Fruit fly (Drosophila melanogaster) whole organism, pupa: Measurements from ENCODE around the gene peng.

Experiments
- CG10348 ChIP-seq: fragments of 200-800 bp; sonication (Bioruptor generic); IDR thresholded peaks from 2 replicates; pipeline ENCODE4 v1.3.6; 2022; ENCODE audit warnings: missing biosample characterization, missing genetic modification characterization
- CG12605 ChIP-seq: fragments of 200-800 bp; sonication (Bioruptor generic); IDR thresholded peaks from 2 replicates; pipeline ENCODE4 v1.3.6; 2022; ENCODE audit warnings: missing biosample characterization, missing genetic modification characterization
- CG13204 ChIP-seq: fragments of 200-800 bp; sonication (Bioruptor generic); optimal IDR thresholded peaks from 2 replicates; lab custom pipeline; 2018; ENCODE audit warnings: missing biosample characterization, mild to moderate bottlenecking, missing genetic modification characterization, moderate library complexity
- CG14655 ChIP-seq: fragments of 200-800 bp; sonication (Bioruptor generic); optimal IDR thresholded peaks from 3 replicates; lab custom pipeline; 2017; ENCODE audit warnings: mild to moderate bottlenecking, missing biosample characterization, missing genetic modification reagents, missing genetic modification characterization
- CG15710 ChIP-seq: fragments of 200-800 bp; sonication (Bioruptor generic); optimal IDR thresholded peaks from 2 replicates; lab custom pipeline; 2018; ENCODE audit warnings: missing biosample characterization, mild to moderate bottlenecking, missing genetic modification characterization, moderate library complexity
- CG17806 ChIP-seq: fragments of 200-800 bp; sonication (Bioruptor generic); optimal IDR thresholded peaks from 2 replicates; lab custom pipeline; 2018; ENCODE audit warnings: missing biosample characterization, mild to moderate bottlenecking, missing genetic modification characterization, moderate library complexity
- CG32121 ChIP-seq: fragments of 200-800 bp; sonication (Bioruptor generic); IDR thresholded peaks from 2 replicates; pipeline ENCODE4 v1.3.6; 2022; ENCODE audit warnings: missing biosample characterization, missing genetic modification characterization
- CG34367 ChIP-seq: fragments of 200-800 bp; sonication (Bioruptor generic); optimal IDR thresholded peaks from 2 replicates; lab custom pipeline; 2018; ENCODE audit warnings: missing biosample characterization, mild to moderate bottlenecking, missing genetic modification characterization
- CG4496 ChIP-seq: fragments of 200-800 bp; sonication (Bioruptor generic); IDR thresholded peaks from 3 replicates; pipeline ENCODE4 v1.3.6; 2022; ENCODE audit warnings: missing biosample characterization, missing genetic modification characterization
- CG8159 ChIP-seq: fragments of 200-800 bp; sonication (Bioruptor generic); optimal IDR thresholded peaks from 3 replicates; lab custom pipeline; 2018; ENCODE audit warnings: missing biosample characterization, mild to moderate bottlenecking, missing genetic modification characterization, moderate library complexity
- CG8301 ChIP-seq: fragments of 200-800 bp; sonication (Bioruptor generic); optimal IDR thresholded peaks from 2 replicates; lab custom pipeline; 2018; ENCODE audit warnings: missing biosample characterization, mild to moderate bottlenecking, missing genetic modification characterization
- CG9948 ChIP-seq: fragments of 200-800 bp; sonication (Bioruptor generic); optimal IDR thresholded peaks from 2 replicates; lab custom pipeline; 2018; ENCODE audit warnings: missing biosample characterization, mild to moderate bottlenecking, missing genetic modification characterization, moderate library complexity
- D1 ChIP-seq: fragments of 200-800 bp; sonication (Bioruptor generic); optimal IDR thresholded peaks from 2 replicates; lab custom pipeline; 2018; ENCODE audit warnings: missing biosample characterization, mild to moderate bottlenecking, missing genetic modification characterization, moderate library complexity
- EcR ChIP-seq: fragments of 200-800 bp; sonication (Bioruptor generic); optimal IDR thresholded peaks from 3 replicates; lab custom pipeline; 2019; ENCODE audit warnings: missing biosample characterization, missing genetic modification characterization, mild to moderate bottlenecking, moderate library complexity, missing genetic modification reagents
- Ets98B ChIP-seq: fragments of 200-800 bp; sonication (Bioruptor generic); IDR thresholded peaks from 2 replicates; pipeline ENCODE4 v1.3.6; 2022; ENCODE audit warnings: missing biosample characterization, missing genetic modification characterization
- Pif1A ChIP-seq: fragments of 200-800 bp; sonication (Bioruptor generic); optimal IDR thresholded peaks from 3 replicates; lab custom pipeline; 2016; ENCODE audit warnings: missing biosample characterization, missing genetic modification characterization
- Pif1B ChIP-seq: fragments of 200-800 bp; sonication (Bioruptor generic); optimal IDR thresholded peaks from 3 replicates; lab custom pipeline; 2016; ENCODE audit warnings: missing biosample characterization, missing genetic modification characterization
- Snoo ChIP-seq: fragments of 200-800 bp; sonication (Bioruptor generic); optimal IDR thresholded peaks from 3 replicates; lab custom pipeline; 2017; ENCODE audit warnings: missing biosample characterization, mild to moderate bottlenecking, missing genetic modification characterization, inconsistent platforms
- fd96Ca ChIP-seq: fragments of 200-800 bp; sonication (Bioruptor generic); IDR thresholded peaks from 3 replicates; pipeline ENCODE4 v1.3.6; 2022; ENCODE audit warnings: missing biosample characterization, missing genetic modification characterization
- gl ChIP-seq: fragments of 200-800 bp; sonication (Bioruptor generic); optimal IDR thresholded peaks from 2 replicates; lab custom pipeline; 2018; ENCODE audit warnings: missing biosample characterization, mild to moderate bottlenecking, missing genetic modification characterization
- rn ChIP-seq: fragments of 200-800 bp; sonication (Bioruptor generic); IDR thresholded peaks from 2 replicates; pipeline ENCODE4 v1.3.6; 2022; ENCODE audit warnings: missing biosample characterization, missing genetic modification characterization

peng gene

DNA sequence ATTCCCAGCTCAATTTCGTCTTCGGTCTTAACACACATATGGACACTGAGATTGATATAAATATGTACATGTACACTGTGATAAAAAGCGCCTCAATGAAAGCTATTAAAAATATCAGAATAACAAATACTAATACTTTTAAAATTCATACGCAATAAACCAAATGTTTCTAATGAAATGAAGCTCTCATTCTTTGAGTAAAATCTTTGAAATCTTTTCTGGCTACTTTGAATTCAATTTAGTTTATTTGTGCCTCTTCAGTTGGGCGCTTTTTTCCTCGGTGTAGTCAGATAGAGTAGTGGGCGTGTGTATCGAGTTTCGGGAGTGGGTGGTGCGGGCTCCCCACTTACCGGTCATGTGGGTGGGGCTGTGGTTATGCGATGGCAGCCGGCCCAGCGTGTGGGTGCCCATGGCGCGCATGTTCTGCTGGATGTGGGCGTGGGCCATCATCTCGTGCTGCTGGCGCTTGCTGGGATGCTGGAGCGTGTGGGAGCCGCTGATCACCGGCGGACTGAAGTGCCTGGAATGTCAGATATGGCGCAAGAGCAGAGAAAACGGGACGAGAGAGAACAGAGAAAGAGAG lies 15.0 kb downstream of the peng start:
- no peak for TF ChIP-seq D1 (tag; lab: Kevin White, UChicago)
- TF ChIP-seq Pif1B = no peak
- no peak for TF ChIP-seq Snoo
- no peak for TF ChIP-seq CG9948
- no peak for TF ChIP-seq fd96Ca
- TF ChIP-seq CG12605 (GFP tag; lab: Robert Waterston, UW) = no peak
- no peak for TF ChIP-seq CG8301 (tag; lab: Kevin White, UChicago)
- no peak for TF ChIP-seq CG32121 (GFP tag; lab: Robert Waterston, UW)
- no peak for TF ChIP-seq Ets98B
- TF ChIP-seq CG8159 = no peak
- TF ChIP-seq Pif1A (GFP tag; lab: Kevin White, UChicago) = no peak
- no peak for TF ChIP-seq CG10348 (GFP tag; lab: Robert Waterston, UW)
- TF ChIP-seq CG14655 (GFP tag; lab: Kevin White, UChicago) = no peak
- TF ChIP-seq rn = no peak
- no peak for TF ChIP-seq CG4496 (GFP tag; lab: Robert Waterston, UW)
- no peak for TF ChIP-seq CG13204 (GFP tag; lab: Kevin White, UChicago)
- no peak for TF ChIP-seq CG34367 (tag; lab: Kevin White, UChicago)
- TF ChIP-seq CG17806 (tag; lab: Kevin White, UChicago) = no peak
- TF ChIP-seq EcR (GFP tag; lab: Kevin White, UChicago) = no peak
- no peak for TF ChIP-seq CG15710 (tag; lab: Kevin White, UChicago)

DNA sequence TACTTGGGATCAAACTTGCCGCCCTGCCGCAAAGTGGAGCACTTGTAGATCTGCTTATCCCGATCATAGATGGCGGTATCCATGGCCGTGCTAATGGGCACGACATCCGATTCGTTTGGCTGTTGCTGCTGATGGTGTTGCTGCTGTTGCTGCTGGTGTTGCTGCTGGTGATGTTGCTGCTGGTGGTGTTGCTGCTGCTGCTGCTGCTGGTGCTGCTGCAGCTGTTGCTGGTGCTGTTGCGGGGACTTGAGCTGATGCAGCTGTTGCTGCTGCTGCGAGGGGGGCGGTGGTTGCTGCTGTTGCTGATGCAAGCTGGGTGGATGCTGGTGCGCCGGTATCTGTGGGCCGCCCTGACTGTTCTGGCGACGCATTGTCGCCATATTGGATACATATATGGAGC lies 16.5 kb downstream of the peng start:
- TF ChIP-seq rn (no peak), CG8301 (tag; lab: Kevin White, UChicago) (no peak), CG4496 (GFP tag; lab: Robert Waterston, UW) (no peak), fd96Ca (no peak), CG17806 (tag; lab: Kevin White, UChicago) (no peak), CG15710 (tag; lab: Kevin White, UChicago) (no peak), CG13204 (GFP tag; lab: Kevin White, UChicago) (no peak), CG9948 (no peak), CG8159 (no peak), gl (tag; lab: Kevin White, UChicago) (no peak), CG32121 (GFP tag; lab: Robert Waterston, UW) (no peak), CG12605 (GFP tag; lab: Robert Waterston, UW) (no peak)

DNA sequence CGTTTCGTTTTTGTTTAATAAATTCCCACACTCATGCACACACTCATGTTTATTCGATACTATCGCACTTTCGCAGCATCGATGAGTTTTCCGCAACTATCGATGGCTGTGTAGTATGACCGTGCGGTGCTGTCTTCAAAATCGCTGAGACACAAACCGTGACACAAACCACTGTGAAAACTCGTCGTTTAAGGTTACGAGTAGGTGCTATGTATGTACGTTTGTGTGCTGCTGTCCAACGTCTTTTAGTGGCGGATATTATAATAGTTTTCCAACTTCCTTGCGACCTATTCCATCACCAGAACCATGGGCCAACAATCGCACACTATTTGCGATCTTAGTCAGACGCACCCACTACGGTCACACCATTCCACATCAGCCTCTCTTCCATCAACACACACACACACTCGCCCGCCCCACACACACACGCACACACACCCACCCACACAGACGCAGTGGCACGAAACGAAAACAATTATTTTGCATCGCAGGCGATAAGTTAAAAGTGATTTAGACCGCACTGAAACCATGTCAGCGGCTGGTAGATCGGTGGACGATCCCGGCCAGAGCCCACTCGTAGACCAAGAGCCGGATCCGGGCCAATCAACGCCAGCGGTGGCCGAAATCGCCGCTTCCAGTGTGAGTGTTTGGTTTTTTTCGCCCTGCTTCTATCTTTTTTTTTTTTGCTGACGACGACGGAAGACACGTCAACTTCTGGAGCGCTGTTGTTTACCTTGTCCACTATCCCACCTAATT lies 25.5 kb downstream of the peng start, which contains the start of the genes Dd and CG1486:
Gene Dd (minus strand): TSS at position 77 of the 756 bp plus-strand sequence.
Gene CG1486 (plus strand): TSS at position 114 of the 756 bp plus-strand sequence.
- peak; percentile 13 for TF ChIP-seq CG34367 (tag; lab: Kevin White, UChicago)
- no peak for TF ChIP-seq Pif1B

DNA sequence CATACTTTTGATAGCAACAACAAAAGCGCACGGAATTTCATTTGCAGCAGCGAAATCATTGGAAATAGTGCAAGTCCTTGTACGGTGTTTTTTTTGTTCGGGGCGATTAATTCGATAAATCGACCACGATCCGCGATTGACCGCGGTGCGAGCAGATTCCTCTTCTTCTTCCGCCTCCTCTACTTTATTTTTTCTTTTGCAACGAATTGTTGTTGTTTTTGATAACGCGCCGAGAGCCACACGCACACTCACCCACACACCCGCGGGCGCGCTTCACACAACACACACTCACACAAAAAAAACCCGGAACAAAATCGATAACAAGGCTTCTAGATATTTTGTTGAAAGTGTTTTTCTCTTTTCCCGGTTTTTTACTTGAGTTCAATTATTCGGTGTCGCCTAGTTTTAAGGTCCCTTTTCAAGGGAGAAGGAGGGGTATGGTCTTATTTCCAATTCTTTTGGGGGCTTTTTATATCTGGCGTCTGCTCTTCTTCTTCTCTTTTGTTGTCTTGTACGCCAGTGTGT lies 26.4 kb downstream of the peng start:
- TF ChIP-seq gl (tag; lab: Kevin White, UChicago) (peak; percentile 33), D1 (tag; lab: Kevin White, UChicago) (no peak), CG10348 (GFP tag; lab: Robert Waterston, UW) (no peak), CG4496 (GFP tag; lab: Robert Waterston, UW) (peak; percentile 61; the same call in 2 of the 3 replicates), Ets98B (0 out of 2 replicates have a peak, but pooled peaks have one; percentile 6), Pif1B (no peak), CG32121 (GFP tag; lab: Robert Waterston, UW) (0 out of 2 replicates have a peak, but pooled peaks have one; percentile 18), Pif1A (GFP tag; lab: Kevin White, UChicago) (no peak), CG8159 (no peak)

DNA sequence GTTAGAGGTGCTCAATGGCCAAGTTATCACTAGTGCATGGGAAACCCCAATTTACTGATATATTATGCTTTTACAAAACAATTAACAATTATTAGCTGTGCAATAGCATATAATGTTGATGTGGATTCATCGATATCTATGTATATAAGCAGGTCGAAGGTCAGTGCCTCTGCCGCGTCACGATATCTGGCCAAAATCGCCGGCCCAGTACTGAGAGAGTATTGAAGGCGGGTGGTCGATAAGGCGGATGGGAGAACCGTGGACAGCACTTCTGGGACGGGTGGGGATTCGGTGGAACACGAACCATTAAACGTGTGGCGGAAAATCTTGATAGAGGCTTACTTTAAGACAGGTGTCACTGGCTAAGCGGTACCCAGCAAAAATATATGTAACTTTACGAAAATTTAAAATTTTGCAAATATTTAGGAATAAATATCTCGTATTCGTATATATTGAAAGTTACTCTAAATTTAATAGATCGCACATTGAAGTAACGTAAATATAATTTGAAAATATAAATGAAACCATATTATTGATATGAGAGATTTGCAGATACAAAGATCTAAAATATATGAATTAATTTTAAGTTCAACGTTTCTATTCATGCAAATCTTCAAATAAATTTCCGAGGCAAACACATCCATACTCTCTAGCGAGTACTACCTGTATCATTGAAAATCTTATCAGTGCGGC lies 27.2 kb downstream of the peng start:
- TF ChIP-seq CG17806 (tag; lab: Kevin White, UChicago) (peak; percentile 18), CG8159 (peak; percentile 62), Pif1B (no peak), CG34367 (tag; lab: Kevin White, UChicago) (no peak), EcR (GFP tag; lab: Kevin White, UChicago) (no peak), gl (tag; lab: Kevin White, UChicago) (no peak), CG12605 (GFP tag; lab: Robert Waterston, UW) (no peak), Ets98B (no peak), CG8301 (tag; lab: Kevin White, UChicago) (peak; percentile 29), fd96Ca (no peak), rn (no peak), Pif1A (GFP tag; lab: Kevin White, UChicago) (peak; percentile 14), Snoo (no peak), CG9948 (no peak)
